Worm (Caenorhabditis elegans) whole organism, L1 larva: ENCODE measurements around the gene T10C6.7.

Source experiments
- blmp-1 ChIP-seq: fragments of 150-350 bp; optimal IDR thresholded peaks from 2 replicates; lab custom pipeline; 2014; ENCODE audit warnings: missing biosample characterization, missing genetic modification characterization
- egl-13 ChIP-seq: sonication (generic microtip); optimal IDR thresholded peaks from 2 replicates; lab custom pipeline; 2016; ENCODE audit warnings: missing genotype, missing genetic modification reagents, missing genetic modification characterization, missing compliant biosample characterization
- pag-3 ChIP-seq: sonication (generic microtip); optimal IDR thresholded peaks from 2 replicates; lab custom pipeline; 2017; ENCODE audit warnings: missing genetic modification characterization, mild to moderate bottlenecking, missing compliant biosample characterization, antibody characterized with exemption, borderline replicate concordance; ENCODE audit not compliant: insufficient read depth
- pqm-1 ChIP-seq: sonication (generic microtip); optimal IDR thresholded peaks from 3 replicates; lab custom pipeline; 2017; ENCODE audit warnings: missing biosample characterization, missing genetic modification characterization
- unc-130 ChIP-seq: fragments of 150-350 bp; optimal IDR thresholded peaks from 2 replicates; lab custom pipeline; 2017; ENCODE audit warnings: missing biosample characterization, missing genetic modification characterization, inconsistent platforms

DNA sequence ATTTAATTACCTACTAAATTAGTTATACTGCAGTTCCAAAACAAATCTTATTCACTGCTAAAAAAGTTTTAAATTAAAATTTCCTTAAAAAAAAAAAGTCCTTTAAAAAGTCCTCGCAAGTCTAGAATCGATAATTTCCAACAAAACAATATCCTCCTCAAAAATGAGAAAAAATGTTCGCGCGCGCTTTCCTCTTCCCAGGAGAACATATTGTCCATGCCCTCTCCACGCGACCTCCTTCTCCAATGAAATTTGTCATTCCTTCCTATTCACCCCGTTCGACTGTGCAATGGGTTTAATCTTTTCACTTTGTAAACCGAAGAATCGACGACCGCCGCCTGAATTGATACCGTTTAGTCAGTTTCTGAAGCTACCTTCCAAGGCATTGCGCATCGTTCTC, 4.7 kb upstream of the T10C6.7 start, which contains the start of gene T10C6.10:
- TF ChIP-seq egl-13 (tag; lab: Kevin White, UChicago) (no peak), blmp-1 (tag; lab: Kevin White, UChicago) (no peak), pqm-1 (tag; lab: Kevin White, UChicago) (no peak), pag-3 (no peak), unc-130 (no peak)
